Worm (Caenorhabditis elegans) whole organism, L3 larva: ENCODE measurements around the gene T01D1.7.

ENCODE experiments used
- R02D3.7 ChIP-seq: fragments of 150-350 bp; optimal IDR thresholded peaks from 2 replicates; lab custom pipeline; 2014; ENCODE audit warnings: missing biosample characterization, missing genetic modification characterization
- ZK546.5 ChIP-seq: sonication (generic microtip); optimal IDR thresholded peaks from 2 replicates; lab custom pipeline; 2017; ENCODE audit warnings: missing biosample characterization, missing genetic modification characterization
- aly-2 ChIP-seq: fragments of 150-350 bp; optimal IDR thresholded peaks from 2 replicates; lab custom pipeline; 2014; ENCODE audit warnings: missing biosample characterization, missing genetic modification characterization
- ama-1 ChIP-seq: fragments of 150-350 bp; optimal IDR thresholded peaks from 2 replicates; lab custom pipeline; 2018
- ceh-16 ChIP-seq: sonication (generic microtip); optimal IDR thresholded peaks from 2 replicates; lab custom pipeline; 2017; ENCODE audit warnings: missing biosample characterization, missing genetic modification characterization
- ceh-82 ChIP-seq: fragments of 150-350 bp; optimal IDR thresholded peaks from 2 replicates; lab custom pipeline; 2014; ENCODE audit warnings: missing biosample characterization, missing genetic modification characterization
- egl-27 ChIP-seq: sonication (generic microtip); optimal IDR thresholded peaks from 4 replicates; lab custom pipeline; 2017; ENCODE audit warnings: missing biosample characterization, missing genetic modification reagents, missing genetic modification characterization
- egl-5 ChIP-seq: fragments of 150-350 bp; optimal IDR thresholded peaks from 2 replicates; lab custom pipeline; 2017; ENCODE audit warnings: missing biosample characterization, missing genetic modification reagents, missing genetic modification characterization, inconsistent platforms
- elt-1 ChIP-seq: fragments of 150-350 bp; optimal IDR thresholded peaks from 2 replicates; lab custom pipeline; 2014; ENCODE audit warnings: missing biosample characterization, missing genetic modification characterization
- elt-3 ChIP-seq, 3 experiments: fragments of 150-350 bp in 1 of 3; sonication (generic microtip) in 2 of 3; optimal IDR thresholded peaks; 2 replicates in 2 of 3; 4 replicates in 1 of 3; lab custom pipeline; 2014 to 2017; ENCODE audit warnings: missing biosample characterization in 3 of 3, missing genetic modification characterization in 3 of 3
- eor-1 ChIP-seq, 2 experiments: fragments of 150-350 bp; optimal IDR thresholded peaks; 2 replicates each; lab custom pipeline; 2014 to 2018; ENCODE audit warnings: missing biosample characterization in 2 of 2, missing genetic modification characterization in 2 of 2
- fkh-10 ChIP-seq: sonication (generic microtip); optimal IDR thresholded peaks from 2 replicates; lab custom pipeline; 2017; ENCODE audit warnings: missing biosample characterization, missing genetic modification reagents, missing genetic modification characterization
- fos-1 ChIP-seq: fragments of 150-350 bp; optimal IDR thresholded peaks from 2 replicates; lab custom pipeline; 2014; ENCODE audit warnings: missing biosample characterization, missing genetic modification characterization
- lin-15B ChIP-seq: fragments of 150-350 bp; optimal IDR thresholded peaks from 2 replicates; lab custom pipeline; 2014; ENCODE audit warnings: missing biosample characterization, missing genetic modification characterization
- mml-1 ChIP-seq: fragments of 150-350 bp; sonication (generic microtip); optimal IDR thresholded peaks from 3 replicates; lab custom pipeline; 2014; ENCODE audit warnings: missing biosample characterization, missing genetic modification characterization
- nfya-1 ChIP-seq: sonication (generic microtip); optimal IDR thresholded peaks from 2 replicates; lab custom pipeline; 2017; ENCODE audit warnings: missing genetic modification characterization, mild to moderate bottlenecking, missing compliant biosample characterization, antibody characterized with exemption, moderate library complexity; ENCODE audit not compliant: insufficient read depth
- nhr-11 ChIP-seq: fragments of 150-350 bp; optimal IDR thresholded peaks from 2 replicates; lab custom pipeline; 2014; ENCODE audit warnings: missing biosample characterization, missing genetic modification characterization
- nhr-12 ChIP-seq: fragments of 150-350 bp; optimal IDR thresholded peaks from 2 replicates; lab custom pipeline; 2014; ENCODE audit warnings: missing biosample characterization, missing genetic modification characterization
- nhr-23 ChIP-seq: fragments of 150-350 bp; optimal IDR thresholded peaks from 2 replicates; lab custom pipeline; 2014; ENCODE audit warnings: missing biosample characterization, missing genetic modification reagents, missing genetic modification characterization
- nhr-237 ChIP-seq: fragments of 150-350 bp; optimal IDR thresholded peaks from 2 replicates; lab custom pipeline; 2014; ENCODE audit warnings: missing biosample characterization, missing genetic modification characterization
- nhr-25 ChIP-seq: sonication (generic microtip); optimal IDR thresholded peaks from 2 replicates; lab custom pipeline; 2017; ENCODE audit warnings: missing biosample characterization, missing genetic modification characterization
- nhr-28 ChIP-seq: fragments of 150-350 bp; optimal IDR thresholded peaks from 2 replicates; lab custom pipeline; 2014; ENCODE audit warnings: missing biosample characterization, missing genetic modification characterization
- nhr-43 ChIP-seq: sonication (generic microtip); optimal IDR thresholded peaks from 2 replicates; lab custom pipeline; 2016; ENCODE audit warnings: mild to moderate bottlenecking, missing genetic modification characterization, missing compliant biosample characterization; ENCODE audit not compliant: poor library complexity, severe bottlenecking
- nhr-76 ChIP-seq: fragments of 150-350 bp; sonication (generic microtip); optimal IDR thresholded peaks from 5 replicates; lab custom pipeline; 2014; ENCODE audit warnings: missing biosample characterization, missing genetic modification characterization
- nhr-77 ChIP-seq: fragments of 150-350 bp; optimal IDR thresholded peaks from 2 replicates; lab custom pipeline; 2014; ENCODE audit warnings: missing biosample characterization, missing genetic modification characterization
- pha-4 ChIP-seq: fragments of 150-350 bp; optimal IDR thresholded peaks from 2 replicates; lab custom pipeline; 2014; ENCODE audit warnings: missing biosample characterization, missing genetic modification reagents, missing genetic modification characterization
- pqm-1 ChIP-seq: fragments of 150-350 bp; optimal IDR thresholded peaks from 2 replicates; lab custom pipeline; 2017; ENCODE audit warnings: missing biosample characterization, missing genetic modification characterization, inconsistent platforms
- sea-2 ChIP-seq: fragments of 150-350 bp; sonication (generic microtip); optimal IDR thresholded peaks from 4 replicates; lab custom pipeline; 2014; ENCODE audit warnings: missing biosample characterization, missing genetic modification reagents, missing genetic modification characterization
- skn-1 ChIP-seq: fragments of 150-350 bp; optimal IDR thresholded peaks from 2 replicates; lab custom pipeline; 2014; ENCODE audit warnings: missing biosample characterization, missing genetic modification characterization
- unc-62 ChIP-seq: fragments of 150-350 bp; sonication (generic microtip); optimal IDR thresholded peaks from 4 replicates; lab custom pipeline; 2014; ENCODE audit warnings: missing biosample characterization, missing genetic modification reagents, missing genetic modification characterization
- ztf-11 ChIP-seq: fragments of 150-350 bp; optimal IDR thresholded peaks from 2 replicates; lab custom pipeline; 2014; ENCODE audit warnings: missing biosample characterization, missing genetic modification characterization
- ztf-4 ChIP-seq: fragments of 150-350 bp; optimal IDR thresholded peaks from 2 replicates; lab custom pipeline; 2014; ENCODE audit warnings: missing biosample characterization, missing genetic modification characterization

The T01D1.7 gene

ce11 chrII:208097-208496, 34.5 kb upstream of the T01D1.7 start:
- TF ChIP-seq ama-1 (no peak), elt-3 (tag; optimal IDR thresholded peaks at IDR 0.05; lab: Kevin White, UChicago) (no peak), nhr-12 (tag; lab: Kevin White, UChicago) (no peak), nhr-25 (tag; lab: Kevin White, UChicago) (no peak), fkh-10 (no peak), ZK546.5 (tag; lab: Kevin White, UChicago) (no peak), ceh-82 (tag; lab: Kevin White, UChicago) (no peak), R02D3.7 (no peak), ztf-11 (no peak), sea-2 (GFP tag; lab: Kevin White, UChicago) (no peak)

ce11 chrII:196685-197084, 23.1 kb upstream of the T01D1.7 start, which contains the start of gene chs-2:
Gene chs-2 (plus strand): TSS chrII:196985.
- TF ChIP-seq sea-2 (GFP tag; lab: Kevin White, UChicago) (no peak), pha-4 (tag; lab: Kevin White, UChicago) (no peak), ama-1 (no peak), fos-1 (tag; lab: Kevin White, UChicago) (no peak), pqm-1 (no peak)

- TF ChIP-seq nhr-76 (tag; lab: Kevin White, UChicago) (no peak), ceh-16 (tag; lab: Kevin White, UChicago) (no peak), nhr-28 (tag; lab: Kevin White, UChicago) (no peak), nhr-23 (tag; lab: Kevin White, UChicago) (no peak)
- TF ChIP-seq, all 47 proteins: peak for 0
These were observed 20.9 kb upstream of the T01D1.7 start, which contains the start of gene abu-11 for ce11 chrII:194458-194857. Gene abu-11 (minus strand): TSS chrII:194558.

ce11 chrII:192584-192983, 19.0 kb upstream of the T01D1.7 start:
- TF ChIP-seq nhr-25 (tag; lab: Kevin White, UChicago) (no peak), egl-5 (no peak), egl-27 (tag; lab: Kevin White, UChicago) (no peak), ztf-4 (tag; lab: Kevin White, UChicago) (no peak), fos-1 (tag; lab: Kevin White, UChicago) (no peak), nhr-76 (tag; lab: Kevin White, UChicago) (no peak), nhr-237 (no peak), ceh-82 (tag; lab: Kevin White, UChicago) (no peak), nfya-1 (no peak), eor-1 (tag; optimal IDR thresholded peaks at IDR 0.05; lab: Kevin White, UChicago) (no peak), nhr-28 (tag; lab: Kevin White, UChicago) (no peak), elt-1 (tag; lab: Kevin White, UChicago) (no peak), nhr-12 (tag; lab: Kevin White, UChicago) (no peak), unc-62 (no peak)

- TF ChIP-seq pqm-1, result no peak
- no peak for TF ChIP-seq lin-15B (tag; lab: Kevin White, UChicago)
- TF ChIP-seq ceh-16 (tag; lab: Kevin White, UChicago), result no peak
- TF ChIP-seq nhr-77 (tag; lab: Kevin White, UChicago), result no peak
- no peak for TF ChIP-seq mml-1 (tag; lab: Kevin White, UChicago)
These were observed 15.4 kb upstream of the T01D1.7 start, which contains the start of gene T01D1.5 for ce11 chrII:188967-189366. Gene T01D1.5 (minus strand): TSS chrII:189067.

ce11 chrII:186504-186903, 12.9 kb upstream of the T01D1.7 start, which contains the start of gene T01D1.8:
Gene T01D1.8 (plus strand): TSS chrII:186739.
- TF ChIP-seq nhr-11 (no peak), mml-1 (tag; lab: Kevin White, UChicago) (no peak), egl-5 (no peak), nhr-25 (tag; lab: Kevin White, UChicago) (no peak), nhr-28 (tag; lab: Kevin White, UChicago) (no peak), nhr-12 (tag; lab: Kevin White, UChicago) (no peak), skn-1 (tag; lab: Kevin White, UChicago) (no peak), aly-2 (tag; lab: Kevin White, UChicago) (no peak), ztf-11 (no peak), nhr-43 (tag; lab: Kevin White, UChicago) (no peak)
